Worm (Caenorhabditis elegans): Measurements from ENCODE around the gene srx-31.

Gene srx-31

ce11 chrV:782432-782831, 40.4 kb downstream of the srx-31 start, which contains the start of gene srab-16:
srab-16 (plus strand) TSS chrV:782732.
- TF ChIP-seq nhr-11 (tag; optimal IDR thresholded peaks at IDR 0.05) (no peak), unc-39 (tag; optimal IDR thresholded peaks at IDR 0.05) (no peak), nhr-23 (tag; optimal IDR thresholded peaks at IDR 0.05) (no peak), ama-1 (optimal IDR thresholded peaks at IDR 0.05) (no peak), mml-1 (tag; optimal IDR thresholded peaks at IDR 0.05) (no peak), ceh-9 (tag; optimal IDR thresholded peaks at IDR 0.05) (no peak), mdl-1 (tag; optimal IDR thresholded peaks at IDR 0.05) (no peak), ztf-4 (tag; optimal IDR thresholded peaks at IDR 0.05) (no peak), ztf-11 (tag; optimal IDR thresholded peaks at IDR 0.05) (no peak), hmg-11 (tag; optimal IDR thresholded peaks at IDR 0.05) (no peak), elt-1 (tag; optimal IDR thresholded peaks at IDR 0.05) (no peak), aly-2 (tag; optimal IDR thresholded peaks at IDR 0.05) (no peak), ZK546.5 (tag; optimal IDR thresholded peaks at IDR 0.05) (no peak), tbx-2 (tag; optimal IDR thresholded peaks at IDR 0.05) (no peak), nhr-43 (tag; optimal IDR thresholded peaks at IDR 0.05; ENCODE audit: poor library complexity, severe bottlenecking) (no peak), ceh-28 (tag; optimal IDR thresholded peaks at IDR 0.05) (no peak), lin-39 (tag; optimal IDR thresholded peaks at IDR 0.05) (no peak)

DNA sequence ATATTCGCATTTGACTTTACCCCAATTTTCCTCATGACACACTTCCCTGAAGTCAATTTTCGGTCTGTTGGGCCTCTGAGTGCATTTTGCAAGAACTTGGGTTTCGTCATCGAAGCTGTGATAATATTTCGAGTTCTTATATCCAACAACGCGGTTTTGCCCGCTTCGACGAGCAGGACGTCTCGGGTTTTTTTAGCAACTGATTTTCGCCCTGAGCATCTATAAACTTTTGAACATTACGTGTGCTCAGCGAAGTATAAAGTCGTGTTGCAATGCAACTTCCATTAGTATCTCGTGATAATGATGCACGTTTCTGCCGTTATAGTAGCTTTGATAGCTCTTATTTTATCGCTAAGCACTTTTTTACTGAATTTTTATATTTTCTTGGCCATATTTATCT, 42.8 kb downstream of the srx-31 start, which contains the start of gene srbc-60:
TSS of gene srbc-60 (plus strand) at position 301 of the 400 bp plus-strand sequence.
- TF ChIP-seq R02D3.7 (tag; optimal IDR thresholded peaks at IDR 0.05) (no peak), ceh-28 (tag; optimal IDR thresholded peaks at IDR 0.05) (no peak), jun-1 (tag; optimal IDR thresholded peaks at IDR 0.05) (no peak), nhr-25 (tag; optimal IDR thresholded peaks at IDR 0.05) (no peak), lin-15B (tag; optimal IDR thresholded peaks at IDR 0.05) (no peak), pha-4 (tag; optimal IDR thresholded peaks at IDR 0.05) (no peak), sea-2 (GFP tag; optimal IDR thresholded peaks at IDR 0.05) (no peak), fos-1 (tag; optimal IDR thresholded peaks at IDR 0.05) (no peak), ceh-82 (tag; optimal IDR thresholded peaks at IDR 0.05) (no peak), egl-5 (tag; optimal IDR thresholded peaks at IDR 0.05) (no peak), eor-1 (tag; optimal IDR thresholded peaks at IDR 0.05) (no peak), lsy-12 (tag; optimal IDR thresholded peaks at IDR 0.05) (no peak), lin-39 (tag; optimal IDR thresholded peaks at IDR 0.05) (no peak), fkh-10 (GFP tag; optimal IDR thresholded peaks at IDR 0.05) (no peak), unc-39 (tag; optimal IDR thresholded peaks at IDR 0.05) (no peak), ceh-9 (tag; optimal IDR thresholded peaks at IDR 0.05) (no peak), nhr-43 (tag; optimal IDR thresholded peaks at IDR 0.05; ENCODE audit: poor library complexity, severe bottlenecking) (no peak), mml-1 (tag; optimal IDR thresholded peaks at IDR 0.05) (no peak)

ce11 chrV:778339-778738, 44.5 kb downstream of the srx-31 start, which contains the start of gene srbc-59:
srbc-59 (plus strand) TSS chrV:778639.
- TF ChIP-seq jun-1 (tag; optimal IDR thresholded peaks at IDR 0.05) (no peak), nhr-76 (tag; optimal IDR thresholded peaks at IDR 0.05) (no peak), ceh-16 (tag; optimal IDR thresholded peaks at IDR 0.05) (no peak)

ce11 chrV:777285-777684, 45.5 kb downstream of the srx-31 start, which contains the start of gene R09E12.9:
R09E12.9 (plus strand) TSS chrV:777600.
- TF ChIP-seq nhr-23 (tag; optimal IDR thresholded peaks at IDR 0.05) (peak; percentile 45), nhr-77 (tag; optimal IDR thresholded peaks at IDR 0.05) (peak; percentile 94), jun-1 (tag; optimal IDR thresholded peaks at IDR 0.05) (no peak), zag-1 (tag; optimal IDR thresholded peaks at IDR 0.05) (no peak), lin-39 (tag; optimal IDR thresholded peaks at IDR 0.05) (no peak), ceh-16 (tag; optimal IDR thresholded peaks at IDR 0.05) (no peak), skn-1 (tag; optimal IDR thresholded peaks at IDR 0.05) (no peak), elt-3 (tag; optimal IDR thresholded peaks at IDR 0.05) (no peak), nhr-76 (tag; optimal IDR thresholded peaks at IDR 0.05) (peak; percentile 81), nhr-25 (tag; optimal IDR thresholded peaks at IDR 0.05) (peak; percentile 34), lin-15B (tag; optimal IDR thresholded peaks at IDR 0.05) (peak; percentile 15), ztf-4 (tag; optimal IDR thresholded peaks at IDR 0.05) (no peak), nhr-43 (tag; optimal IDR thresholded peaks at IDR 0.05; ENCODE audit: poor library complexity, severe bottlenecking) (no peak), ama-1 (optimal IDR thresholded peaks at IDR 0.05) (no peak), pha-4 (tag; optimal IDR thresholded peaks at IDR 0.05) (no peak), egl-5 (tag; optimal IDR thresholded peaks at IDR 0.05) (no peak), unc-39 (tag; optimal IDR thresholded peaks at IDR 0.05) (no peak), nfya-1 (tag; optimal IDR thresholded peaks at IDR 0.05; ENCODE audit: insufficient read depth) (peak; percentile 31), elt-1 (tag; optimal IDR thresholded peaks at IDR 0.05) (peak; percentile 50)

Measured in whole organism, L3 larva.